Worm (Caenorhabditis elegans) whole organism, L2 larva: ENCODE results near the gene D1086.21.

Source experiments
- C34F6.9 ChIP-seq: fragments of 150-350 bp; optimal IDR thresholded peaks from 2 replicates; lab custom pipeline; 2014; ENCODE audit warnings: missing biosample characterization, missing genetic modification characterization
- F13H6.1 ChIP-seq: sonication (generic microtip); optimal IDR thresholded peaks from 2 replicates; lab custom pipeline; 2016; ENCODE audit warnings: missing genetic modification characterization, missing compliant biosample characterization
- Y55F3AM.14 ChIP-seq: fragments of 200-800 bp; sonication (Bioruptor generic); optimal IDR thresholded peaks from 2 replicates; lab custom pipeline; 2018; ENCODE audit warnings: mild to moderate bottlenecking, missing genetic modification characterization, missing compliant biosample characterization
- ZK546.5 ChIP-seq: sonication (generic microtip); optimal IDR thresholded peaks from 2 replicates; lab custom pipeline; 2017; ENCODE audit warnings: missing biosample characterization, missing genetic modification characterization
- aly-2 ChIP-seq: fragments of 150-350 bp; optimal IDR thresholded peaks from 2 replicates; lab custom pipeline; 2014; ENCODE audit warnings: missing biosample characterization, missing genetic modification characterization
- ama-1 ChIP-seq: fragments of 150-350 bp; optimal IDR thresholded peaks from 2 replicates; lab custom pipeline; 2018; ENCODE audit warnings: inconsistent platforms
- blmp-1 ChIP-seq: sonication (generic microtip); optimal IDR thresholded peaks from 2 replicates; lab custom pipeline; 2017; ENCODE audit warnings: missing genetic modification characterization, mild to moderate bottlenecking, missing compliant biosample characterization, antibody characterized with exemption, moderate library complexity; ENCODE audit not compliant: insufficient read depth
- ceh-16 ChIP-seq: fragments of 150-350 bp; optimal IDR thresholded peaks from 2 replicates; lab custom pipeline; 2014; ENCODE audit warnings: missing biosample characterization, missing genetic modification characterization
- crh-2 ChIP-seq: sonication (generic microtip); optimal IDR thresholded peaks from 2 replicates; lab custom pipeline; 2017; ENCODE audit warnings: missing biosample characterization, missing genetic modification characterization
- egl-27 ChIP-seq: sonication (generic microtip); optimal IDR thresholded peaks from 3 replicates; lab custom pipeline; 2017; ENCODE audit warnings: missing biosample characterization, missing genetic modification reagents, missing genetic modification characterization
- elt-1 ChIP-seq: fragments of 150-350 bp; optimal IDR thresholded peaks from 2 replicates; lab custom pipeline; 2014; ENCODE audit warnings: missing biosample characterization, missing genetic modification characterization
- elt-3 ChIP-seq: sonication (generic microtip); optimal IDR thresholded peaks from 2 replicates; lab custom pipeline; 2017; ENCODE audit warnings: missing biosample characterization, missing genetic modification characterization
- fos-1 ChIP-seq: fragments of 150-350 bp; optimal IDR thresholded peaks from 2 replicates; lab custom pipeline; 2014; ENCODE audit warnings: missing biosample characterization, missing genetic modification characterization
- lin-13 ChIP-seq: fragments of 150-350 bp; optimal IDR thresholded peaks from 2 replicates; lab custom pipeline; 2014; ENCODE audit warnings: missing biosample characterization, missing genetic modification reagents, missing genetic modification characterization
- lin-39 ChIP-seq: fragments of 150-350 bp; optimal IDR thresholded peaks from 2 replicates; lab custom pipeline; 2014; ENCODE audit warnings: missing biosample characterization, missing genetic modification reagents, missing genetic modification characterization
- lsy-2 ChIP-seq, 2 experiments: fragments of 150-350 bp in 1 of 2; sonication (generic microtip) in 1 of 2; optimal IDR thresholded peaks; 2 replicates each; lab custom pipeline; 2014 to 2017; ENCODE audit warnings: missing biosample characterization in 2 of 2, missing genetic modification characterization in 2 of 2
- mab-5 ChIP-seq: fragments of 150-350 bp; optimal IDR thresholded peaks from 2 replicates; lab custom pipeline; 2014; ENCODE audit warnings: missing biosample characterization, missing genetic modification characterization
- mdl-1 ChIP-seq, 2 experiments: fragments of 150-350 bp in 1 of 2; sonication (generic microtip) in 1 of 2; optimal IDR thresholded peaks; 2 replicates each; lab custom pipeline; 2017; ENCODE audit warnings: missing biosample characterization in 2 of 2, missing genetic modification characterization in 2 of 2
- nhr-11 ChIP-seq: fragments of 150-350 bp; optimal IDR thresholded peaks from 2 replicates; lab custom pipeline; 2014; ENCODE audit warnings: missing biosample characterization, missing genetic modification characterization
- nhr-12 ChIP-seq: fragments of 150-350 bp; optimal IDR thresholded peaks from 2 replicates; lab custom pipeline; 2014; ENCODE audit warnings: missing biosample characterization, missing genetic modification characterization
- nhr-129 ChIP-seq: fragments of 150-350 bp; optimal IDR thresholded peaks from 2 replicates; lab custom pipeline; 2014; ENCODE audit warnings: missing biosample characterization, missing genetic modification characterization
- nhr-21 ChIP-seq: fragments of 150-350 bp; optimal IDR thresholded peaks from 2 replicates; lab custom pipeline; 2014; ENCODE audit warnings: missing biosample characterization, missing genetic modification characterization
- nhr-23 ChIP-seq: fragments of 150-350 bp; optimal IDR thresholded peaks from 2 replicates; lab custom pipeline; 2014; ENCODE audit warnings: missing biosample characterization, missing genetic modification reagents, missing genetic modification characterization
- nhr-25 ChIP-seq: fragments of 150-350 bp; sonication (generic microtip); optimal IDR thresholded peaks from 3 replicates; lab custom pipeline; 2014; ENCODE audit warnings: missing biosample characterization, missing genetic modification characterization
- nhr-6 ChIP-seq: fragments of 150-350 bp; optimal IDR thresholded peaks from 2 replicates; lab custom pipeline; 2014; ENCODE audit warnings: missing biosample characterization, missing genetic modification characterization
- nhr-77 ChIP-seq: fragments of 150-350 bp; optimal IDR thresholded peaks from 2 replicates; lab custom pipeline; 2014; ENCODE audit warnings: missing biosample characterization, missing genetic modification characterization
- peb-1 ChIP-seq: fragments of 150-350 bp; optimal IDR thresholded peaks from 2 replicates; lab custom pipeline; 2014; ENCODE audit warnings: missing biosample characterization, missing genetic modification characterization
- sem-4 ChIP-seq: fragments of 150-350 bp; optimal IDR thresholded peaks from 2 replicates; lab custom pipeline; 2014; ENCODE audit warnings: missing biosample characterization, missing genetic modification reagents, missing genetic modification characterization
- skn-1 ChIP-seq: sonication (generic microtip); optimal IDR thresholded peaks from 2 replicates; lab custom pipeline; 2017; ENCODE audit warnings: missing biosample characterization, missing genetic modification characterization
- sma-3 ChIP-seq: sonication (generic microtip); optimal IDR thresholded peaks from 2 replicates; lab custom pipeline; 2016; ENCODE audit warnings: missing genetic modification reagents, missing genetic modification characterization, missing compliant biosample characterization
- sma-9 ChIP-seq, 2 experiments: fragments of 150-350 bp in 1 of 2; sonication (generic microtip) in 1 of 2; optimal IDR thresholded peaks; 2 replicates each; lab custom pipeline; 2014 to 2016; ENCODE audit warnings: missing genetic modification characterization in 2 of 2, mild to moderate bottlenecking in 1 of 2, missing biosample characterization in 1 of 2, missing compliant biosample characterization in 1 of 2, missing genetic modification reagents in 1 of 2, moderate library complexity in 1 of 2
- snpc-4 ChIP-seq: fragments of 150-350 bp; optimal IDR thresholded peaks from 2 replicates; lab custom pipeline; 2014; ENCODE audit warnings: missing biosample characterization, missing genetic modification characterization
- unc-39 ChIP-seq: fragments of 150-350 bp; optimal IDR thresholded peaks from 2 replicates; lab custom pipeline; 2014; ENCODE audit warnings: missing biosample characterization, missing genetic modification characterization
- unc-55 ChIP-seq: fragments of 150-350 bp; sonication (generic microtip); optimal IDR thresholded peaks from 3 replicates; lab custom pipeline; 2014; ENCODE audit warnings: missing biosample characterization, missing genetic modification reagents, missing genetic modification characterization
- zag-1 ChIP-seq: fragments of 150-350 bp; optimal IDR thresholded peaks from 2 replicates; lab custom pipeline; 2014; ENCODE audit warnings: missing biosample characterization, missing genetic modification characterization
- ztf-11 ChIP-seq: sonication (generic microtip); optimal IDR thresholded peaks from 2 replicates; lab custom pipeline; 2017; ENCODE audit warnings: missing biosample characterization, missing genetic modification characterization
- ztf-4 ChIP-seq: fragments of 150-350 bp; optimal IDR thresholded peaks from 2 replicates; lab custom pipeline; 2014; ENCODE audit warnings: missing biosample characterization, missing genetic modification characterization

D1086.21 gene

DNA sequence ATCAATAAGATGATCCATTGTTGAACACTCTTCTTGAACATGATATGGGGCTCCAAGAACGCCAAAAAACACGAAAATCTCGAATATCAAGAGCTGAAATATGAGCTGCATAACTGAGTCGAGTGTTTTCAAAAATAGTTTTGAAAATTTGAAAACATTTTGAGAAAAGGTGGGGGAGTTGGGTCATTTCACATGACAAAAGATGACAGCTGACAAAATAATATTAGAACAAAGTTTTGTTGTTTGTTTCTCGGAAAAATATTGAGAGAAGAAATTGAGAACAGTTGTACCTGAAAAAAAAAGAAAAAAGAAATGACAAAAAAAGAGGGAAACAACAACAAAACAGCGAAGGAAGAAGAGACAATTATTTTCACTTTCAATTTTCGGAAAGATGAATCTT, 34.0 kb downstream of the D1086.21 start, which contains the start of the genes D1086.2 and D1086.1:
Gene D1086.2, minus strand, starts transcription at position 150 of the 400 bp plus-strand sequence.
Gene D1086.1, plus strand, starts transcription at position 340 of the 400 bp plus-strand sequence.
- TF ChIP-seq nhr-129 (tag; lab: Kevin White, UChicago) (peak; percentile 23), nhr-21 (tag; lab: Kevin White, UChicago) (no peak), F13H6.1 (tag; lab: Kevin White, UChicago) (peak; percentile 53), nhr-6 (tag; lab: Kevin White, UChicago) (no peak)

DNA sequence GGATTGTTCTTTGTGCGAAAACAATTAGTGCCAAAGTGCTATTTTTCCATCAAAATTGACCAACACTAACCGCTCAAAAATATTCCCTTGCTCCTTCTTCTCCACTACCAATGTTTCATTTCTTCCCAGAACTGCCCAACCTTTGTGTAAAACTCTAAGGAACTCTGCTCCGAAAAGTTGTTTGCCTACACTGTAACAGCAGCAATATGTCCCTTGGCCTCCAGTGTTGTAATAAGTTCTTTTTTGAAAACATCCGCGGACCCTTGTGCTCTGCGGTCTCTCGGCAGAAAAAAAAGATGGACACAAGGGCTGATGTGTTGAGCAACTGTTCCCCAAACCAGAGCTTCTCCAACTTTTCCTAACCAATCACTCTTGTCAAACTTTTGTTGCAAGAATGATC, 36.4 kb downstream of the D1086.21 start, which contains the start of gene D1086.12:
Gene D1086.12, plus strand, starts transcription at position 301 of the 400 bp plus-strand sequence.
- no peak for TF ChIP-seq mab-5 (tag; lab: Kevin White, UChicago)
- TF ChIP-seq nhr-77 (tag; lab: Kevin White, UChicago), result no peak
- TF ChIP-seq snpc-4, result no peak
- TF ChIP-seq blmp-1, result no peak
- TF ChIP-seq ceh-16 (tag; lab: Kevin White, UChicago), result no peak
- no peak for TF ChIP-seq lsy-2 (tag; optimal IDR thresholded peaks at IDR 0.05; lab: Kevin White, UChicago)
- no peak for TF ChIP-seq lin-39 (tag; lab: Kevin White, UChicago)
- no peak for TF ChIP-seq fos-1 (tag; lab: Kevin White, UChicago)
- TF ChIP-seq nhr-6 (tag; lab: Kevin White, UChicago), result no peak
- no peak for TF ChIP-seq lin-13 (GFP tag; lab: Kevin White, UChicago)
- no peak for TF ChIP-seq skn-1 (tag; lab: Kevin White, UChicago)
- TF ChIP-seq nhr-21 (tag; lab: Kevin White, UChicago), result no peak
- no peak for TF ChIP-seq nhr-25 (tag; lab: Kevin White, UChicago)
- no peak for TF ChIP-seq unc-39 (tag; lab: Kevin White, UChicago)
- no peak for TF ChIP-seq elt-1

ce11 chrV:14103970-14104369, 39.4 kb downstream of the D1086.21 start, which contains the start of gene D1086.9:
TSS of gene D1086.9 (plus strand) at chrV:14104270.
- TF ChIP-seq ZK546.5, result no peak
- TF ChIP-seq F13H6.1 (tag; lab: Kevin White, UChicago), result no peak
- TF ChIP-seq nhr-23 (tag; lab: Kevin White, UChicago), result no peak
- no peak for TF ChIP-seq nhr-77 (tag; lab: Kevin White, UChicago)
- no peak for TF ChIP-seq nhr-11
- no peak for TF ChIP-seq ceh-16 (tag; lab: Kevin White, UChicago)
- TF ChIP-seq sem-4 (tag; lab: Kevin White, UChicago), result no peak
- TF ChIP-seq nhr-12 (tag; lab: Kevin White, UChicago), result no peak
- TF ChIP-seq nhr-25 (tag; lab: Kevin White, UChicago), result no peak
- TF ChIP-seq C34F6.9 (tag; lab: Kevin White, UChicago), result no peak
- TF ChIP-seq mab-5 (tag; lab: Kevin White, UChicago), result no peak
- no peak for TF ChIP-seq nhr-21 (tag; lab: Kevin White, UChicago)
- TF ChIP-seq egl-27 (tag; lab: Kevin White, UChicago), result no peak
- no peak for TF ChIP-seq aly-2 (tag; lab: Kevin White, UChicago)
- no peak for TF ChIP-seq unc-55 (GFP tag; lab: Kevin White, UChicago)
- TF ChIP-seq ama-1 (lab: Kevin White, UChicago), result no peak

DNA sequence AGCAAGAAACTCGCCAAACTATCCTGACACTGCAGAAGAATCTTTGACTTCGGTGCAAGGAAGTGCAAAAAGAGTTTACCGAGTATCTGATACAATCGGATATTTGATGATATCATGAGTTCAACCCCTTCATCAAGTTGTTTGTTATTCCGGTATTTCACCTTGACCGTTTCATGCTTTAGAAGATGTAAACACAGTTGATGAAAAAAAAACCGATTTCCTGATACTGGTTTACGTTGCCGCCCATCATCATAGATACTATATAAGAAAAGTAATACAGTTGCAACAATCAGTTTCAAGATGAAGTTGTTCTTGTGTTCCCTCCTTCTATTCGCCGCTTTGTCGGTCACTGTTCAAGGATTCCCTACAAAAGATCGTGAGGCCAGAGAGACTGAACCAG, 43.0 kb downstream of the D1086.21 start, which contains the start of gene H39E23.3:
Gene H39E23.3, plus strand, starts transcription at position 301 of the 400 bp plus-strand sequence.
- no peak for TF ChIP-seq peb-1
- TF ChIP-seq ztf-4, result no peak
- no peak for TF ChIP-seq zag-1 (tag; lab: Kevin White, UChicago)
- TF ChIP-seq mab-5 (tag; lab: Kevin White, UChicago), result no peak
- no peak for TF ChIP-seq mdl-1 (tag; optimal IDR thresholded peaks at IDR 0.05; lab: Kevin White, UChicago)
- TF ChIP-seq nhr-129 (tag; lab: Kevin White, UChicago), result no peak
- no peak for TF ChIP-seq elt-1
- TF ChIP-seq snpc-4, result no peak
- no peak for TF ChIP-seq nhr-23 (tag; lab: Kevin White, UChicago)
- TF ChIP-seq ama-1 (lab: Kevin White, UChicago), result no peak

ce11 chrV:14110042-14110441, 45.5 kb downstream of the D1086.21 start, which contains the start of gene H39E23.2:
TSS of gene H39E23.2 (plus strand) at chrV:14110342.
- TF ChIP-seq aly-2 (tag; lab: Kevin White, UChicago), result no peak
- no peak for TF ChIP-seq ztf-11 (tag; lab: Kevin White, UChicago)
- TF ChIP-seq elt-3, result no peak
- TF ChIP-seq elt-1, result no peak
- no peak for TF ChIP-seq lsy-2 (tag; optimal IDR thresholded peaks at IDR 0.05; lab: Kevin White, UChicago)
- TF ChIP-seq sma-3, result no peak
- no peak for TF ChIP-seq egl-27 (tag; lab: Kevin White, UChicago)
- no peak for TF ChIP-seq ZK546.5
- no peak for TF ChIP-seq Y55F3AM.14
- TF ChIP-seq nhr-129 (tag; lab: Kevin White, UChicago), result no peak
- TF ChIP-seq unc-55 (GFP tag; lab: Kevin White, UChicago), result no peak
- no peak for TF ChIP-seq sma-9 (GFP tag; optimal IDR thresholded peaks at IDR 0.05; lab: Kevin White, UChicago)
- no peak for TF ChIP-seq sma-9 (tag; optimal IDR thresholded peaks at IDR 0.05; lab: Kevin White, UChicago)
- TF ChIP-seq crh-2 (tag; lab: Kevin White, UChicago), result no peak
- no peak for TF ChIP-seq nhr-21 (tag; lab: Kevin White, UChicago)
- TF ChIP-seq, all 48 proteins: peak for 0
